Fruit fly (Drosophila melanogaster) whole organism, prepupa: ENCODE results near the gene inaF-B.

Source experiments
- CG11762 ChIP-seq: fragments of 200-800 bp; sonication (Bioruptor generic); optimal IDR thresholded peaks from 3 replicates; lab custom pipeline; 2016; ENCODE audit warnings: missing biosample characterization, missing genetic modification characterization; ENCODE audit not compliant: insufficient read depth
- CG16779 ChIP-seq: fragments of 200-800 bp; sonication (Bioruptor generic); optimal IDR thresholded peaks from 3 replicates; lab custom pipeline; 2017; ENCODE audit warnings: missing biosample characterization, mild to moderate bottlenecking, missing genetic modification characterization
- CG3919 ChIP-seq: fragments of 200-800 bp; sonication (Bioruptor generic); optimal IDR thresholded peaks from 3 replicates; lab custom pipeline; 2016; ENCODE audit warnings: missing biosample characterization, missing genetic modification characterization
- CG6792 ChIP-seq: fragments of 200-800 bp; sonication (Bioruptor generic); optimal IDR thresholded peaks from 3 replicates; lab custom pipeline; 2016; ENCODE audit warnings: missing biosample characterization, missing genetic modification characterization
- Gug ChIP-seq: fragments of 200-800 bp; sonication (Bioruptor generic); IDR thresholded peaks from 2 replicates; pipeline ENCODE4 v1.3.6; 2022; ENCODE audit warnings: missing biosample characterization, missing genetic modification characterization
- Lpt ChIP-seq: fragments of 200-800 bp; sonication (Bioruptor generic); optimal IDR thresholded peaks from 3 replicates; lab custom pipeline; 2016; ENCODE audit warnings: missing biosample characterization, missing genetic modification characterization
- Sox15 ChIP-seq: fragments of 200-800 bp; sonication (Bioruptor generic); optimal IDR thresholded peaks from 3 replicates; lab custom pipeline; 2016; ENCODE audit warnings: missing biosample characterization, missing genetic modification characterization
- dac ChIP-seq: fragments of 200-800 bp; sonication (Bioruptor generic); optimal IDR thresholded peaks from 2 replicates; lab custom pipeline; 2017; ENCODE audit warnings: missing biosample characterization, mild to moderate bottlenecking, missing genetic modification characterization
- fd59A ChIP-seq: fragments of 200-800 bp; sonication (Bioruptor generic); optimal IDR thresholded peaks from 2 replicates; lab custom pipeline; 2017; ENCODE audit warnings: missing biosample characterization, mild to moderate bottlenecking, missing genetic modification characterization, missing genetic modification reagents

DNA sequence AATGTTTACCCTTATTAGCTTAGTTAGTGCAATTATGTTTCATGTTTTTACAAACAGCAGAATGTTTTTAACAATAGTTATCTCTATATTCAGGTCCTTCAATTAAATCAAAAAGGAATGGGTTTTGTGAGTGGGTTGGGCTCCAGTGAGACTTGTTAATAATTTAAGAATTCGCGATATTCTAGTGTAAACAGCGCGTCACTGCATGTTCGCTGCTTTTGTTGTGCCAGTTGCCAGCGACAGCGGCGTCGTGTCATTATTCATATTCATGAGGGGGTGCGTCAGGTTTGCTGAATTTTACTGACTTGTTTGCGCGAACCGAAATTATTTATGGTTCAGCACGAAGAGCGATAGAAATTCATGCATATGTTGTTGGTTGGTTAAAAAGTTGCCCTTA is 17.3 kb downstream of the inaF-B start, which contains the start of gene Amun:
- no peak for TF ChIP-seq Lpt
- TF ChIP-seq CG3919 (GFP tag; lab: Kevin White, UChicago), result peak; percentile 26
- no peak for TF ChIP-seq dac (GFP tag; lab: Kevin White, UChicago)
- no peak for TF ChIP-seq Sox15 (GFP tag; lab: Kevin White, UChicago)
- peak; percentile 43 for TF ChIP-seq CG6792 (GFP tag; lab: Kevin White, UChicago)
- TF ChIP-seq CG11762, result no peak
- TF ChIP-seq Gug (GFP tag; lab: Robert Waterston, UW), result no peak
- TF ChIP-seq fd59A (GFP tag; lab: Kevin White, UChicago), result peak; percentile 26
- TF ChIP-seq CG16779 (tag; lab: Kevin White, UChicago), result no peak
